Worm (Caenorhabditis elegans) whole organism, L1 larva: ENCODE data around the gene vha-8.

Source experiments
- elt-3 ChIP-seq, 6 experiments: fragments of 150-350 bp in 1 of 6; sonication (generic microtip); optimal IDR thresholded peaks; 2 replicates each; lab custom pipeline; 2017 to 2018; ENCODE audit warnings: missing biosample characterization in 6 of 6, missing genetic modification characterization in 6 of 6, inconsistent platforms in 1 of 6
- lin-35 ChIP-seq, 2 experiments: fragments of 150-350 bp; optimal IDR thresholded peaks; 2 replicates each; lab custom pipeline; 2014; ENCODE audit warnings: missing biosample characterization in 2 of 2, missing genetic modification characterization in 2 of 2, missing genetic modification reagents in 2 of 2
- nhr-11 ChIP-seq: fragments of 150-350 bp; optimal IDR thresholded peaks from 2 replicates; lab custom pipeline; 2014; ENCODE audit warnings: missing biosample characterization, missing genetic modification characterization

DNA sequence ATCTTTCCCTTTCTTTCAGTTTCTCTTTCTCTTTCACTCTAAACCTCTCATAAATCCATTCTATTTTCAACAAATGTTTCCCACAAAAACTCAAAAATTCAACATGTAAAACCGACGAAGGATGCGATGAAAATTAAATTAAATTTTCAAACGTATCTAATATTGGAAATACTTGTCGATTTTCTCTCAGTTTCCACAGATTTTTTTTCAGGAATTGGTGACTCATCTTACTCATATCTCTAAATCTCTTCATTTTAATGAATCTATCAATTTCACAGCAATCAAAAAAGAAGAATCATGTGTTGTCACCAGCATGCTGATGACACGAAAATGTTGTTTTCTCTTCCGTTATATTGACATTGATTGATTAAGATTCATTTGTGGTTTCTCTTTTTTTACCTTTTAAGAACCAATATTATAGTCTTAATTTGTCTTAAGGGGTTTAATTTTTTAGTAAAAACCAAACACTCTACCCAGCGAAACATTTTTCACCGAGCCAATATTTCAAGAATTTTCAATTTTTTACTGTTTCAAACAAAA is 13.0 kb downstream of the vha-8 start:
- TF ChIP-seq elt-3 (tag; optimal IDR thresholded peaks at IDR 0.05; lab: Kevin White, UChicago) (peak in 1 of 6 experiments; percentile 52), lin-35 (GFP tag; optimal IDR thresholded peaks at IDR 0.05; lab: Kevin White, UChicago) (peak in 1 of 2 experiments; percentile 23), nhr-11 (tag; lab: Kevin White, UChicago) (no peak)
